Worm (Caenorhabditis elegans) whole organism, early embryonic: ENCODE data around the gene rbm-22.

Experiments
- B0310.2 ChIP-seq: sonication (generic microtip); optimal IDR thresholded peaks from 2 replicates; lab custom pipeline; 2016; ENCODE audit warnings: mild to moderate bottlenecking, missing genetic modification characterization, missing compliant biosample characterization
- F13C5.2 ChIP-seq: sonication (generic microtip); optimal IDR thresholded peaks from 2 replicates; lab custom pipeline; 2017; ENCODE audit warnings: mild to moderate bottlenecking, missing genetic modification characterization, inconsistent platforms, missing compliant biosample characterization
- aly-1 ChIP-seq: sonication (generic microtip); optimal IDR thresholded peaks from 2 replicates; lab custom pipeline; 2016; ENCODE audit warnings: missing genetic modification characterization, missing compliant biosample characterization
- ama-1 ChIP-seq: fragments of 150-350 bp; optimal IDR thresholded peaks from 2 replicates; lab custom pipeline; 2014
- ceh-13 ChIP-seq: fragments of 200-800 bp; sonication (Bioruptor generic); optimal IDR thresholded peaks from 2 replicates; lab custom pipeline; 2018; ENCODE audit warnings: mild to moderate bottlenecking, missing genetic modification characterization, missing compliant biosample characterization
- ceh-36 ChIP-seq: sonication (generic microtip); optimal IDR thresholded peaks from 2 replicates; lab custom pipeline; 2016; ENCODE audit warnings: missing genetic modification characterization, inconsistent platforms, missing compliant biosample characterization
- ets-7 ChIP-seq: sonication (generic microtip); optimal IDR thresholded peaks from 2 replicates; lab custom pipeline; 2016; ENCODE audit warnings: missing genotype, missing genetic modification characterization, missing compliant biosample characterization
- flt-1 ChIP-seq: fragments of 200-800 bp; sonication (Bioruptor generic); IDR thresholded peaks from 2 replicates; pipeline ENCODE4 v1.3.6; 2022; ENCODE audit warnings: missing genetic modification characterization, missing compliant biosample characterization
- hmbx-1 ChIP-seq: sonication (generic microtip); optimal IDR thresholded peaks from 2 replicates; lab custom pipeline; 2016; ENCODE audit warnings: mild to moderate bottlenecking, missing genetic modification characterization, missing compliant biosample characterization
- hmg-4 ChIP-seq: fragments of 200-800 bp; sonication (Bioruptor generic); optimal IDR thresholded peaks from 2 replicates; lab custom pipeline; 2018; ENCODE audit warnings: mild to moderate bottlenecking, missing genetic modification characterization, missing compliant biosample characterization
- hnd-1 ChIP-seq: sonication (generic microtip); optimal IDR thresholded peaks from 2 replicates; lab custom pipeline; 2016; ENCODE audit warnings: missing genetic modification characterization, missing compliant biosample characterization
- pes-1 ChIP-seq: fragments of 200-800 bp; sonication (Bioruptor generic); IDR thresholded peaks from 2 replicates; pipeline ENCODE4 v1.3.6; 2022; ENCODE audit warnings: missing genetic modification reagents, missing genetic modification characterization, missing compliant biosample characterization
- scrt-1 ChIP-seq: fragments of 200-800 bp; sonication (Bioruptor generic); IDR thresholded peaks from 2 replicates; pipeline ENCODE4 v1.3.6; 2022; ENCODE audit warnings: missing genetic modification characterization, missing compliant biosample characterization
- sea-1 ChIP-seq: fragments of 200-800 bp; sonication (Bioruptor generic); conservative IDR thresholded peaks from 2 replicates; pipeline ENCODE4 v1.3.6; 2022; ENCODE audit warnings: missing genetic modification characterization, missing compliant biosample characterization
- tbx-11 ChIP-seq: fragments of 200-800 bp; sonication (Bioruptor generic); IDR thresholded peaks from 2 replicates; pipeline ENCODE4 v1.3.6; 2022; ENCODE audit warnings: missing genetic modification characterization, missing compliant biosample characterization
- tbx-37 ChIP-seq: fragments of 200-800 bp; sonication (Bioruptor generic); conservative IDR thresholded peaks from 2 replicates; pipeline ENCODE4 v1.3.6; 2022; ENCODE audit warnings: missing genetic modification reagents, missing genetic modification characterization, missing compliant biosample characterization
- tra-4 ChIP-seq: sonication (generic microtip); optimal IDR thresholded peaks from 2 replicates; lab custom pipeline; 2017; ENCODE audit warnings: missing genetic modification characterization, missing compliant biosample characterization

Gene rbm-22

DNA sequence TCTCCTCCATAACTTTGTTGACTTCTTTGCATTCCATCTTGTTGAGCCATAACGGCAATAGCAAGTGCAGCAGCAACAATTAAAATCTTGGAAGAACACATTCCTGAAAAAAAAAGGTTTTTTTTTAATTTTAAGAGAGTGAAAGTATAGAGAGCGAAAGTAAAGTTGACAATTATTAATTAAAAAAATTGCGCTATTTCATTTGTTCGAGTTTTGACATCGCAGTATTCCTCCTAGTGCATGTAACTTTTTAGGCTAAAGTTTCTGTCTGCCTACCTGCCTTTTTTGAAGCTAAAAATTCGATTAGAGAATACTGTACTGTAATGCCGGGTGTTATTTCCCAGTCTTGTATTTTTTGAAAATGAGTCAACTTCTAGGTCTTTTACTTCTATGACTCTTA lies 30.8 kb downstream of the rbm-22 start, which contains the start of gene srlf-12:
Gene srlf-12, minus strand, starts transcription at position 101 of the 400 bp plus-strand sequence.
- TF ChIP-seq scrt-1 (GFP tag; lab: Robert Waterston, UW) (no peak), B0310.2 (tag; lab: Kevin White, UChicago) (no peak), hmg-4 (GFP tag; lab: Kevin White, UChicago) (no peak), ceh-13 (GFP tag; lab: Kevin White, UChicago) (no peak), aly-1 (tag; lab: Kevin White, UChicago) (no peak), tbx-37 (GFP tag; lab: Robert Waterston, UW) (no peak), F13C5.2 (tag; lab: Kevin White, UChicago) (no peak), flt-1 (GFP tag; lab: Robert Waterston, UW) (no peak), ceh-36 (tag; lab: Kevin White, UChicago) (no peak), sea-1 (GFP tag; lab: Robert Waterston, UW) (no peak), ama-1 (lab: Kevin White, UChicago) (no peak), hnd-1 (no peak), hmbx-1 (tag; lab: Kevin White, UChicago) (no peak), tbx-11 (GFP tag; lab: Robert Waterston, UW) (no peak), pes-1 (GFP tag; lab: Robert Waterston, UW) (no peak), ets-7 (tag; lab: Kevin White, UChicago) (no peak)

ce11 chrIV:10894255-10894654 lies 33.1 kb downstream of the rbm-22 start, which contains the start of gene srlf-14:
Gene srlf-14, minus strand, starts transcription at chrIV:10894355.
- no peak for TF ChIP-seq ama-1 (lab: Kevin White, UChicago)
- TF ChIP-seq sea-1 (GFP tag; lab: Robert Waterston, UW) = no peak
- no peak for TF ChIP-seq hnd-1
- TF ChIP-seq hmg-4 (GFP tag; lab: Kevin White, UChicago) = no peak
- no peak for TF ChIP-seq tbx-11 (GFP tag; lab: Robert Waterston, UW)
- no peak for TF ChIP-seq scrt-1 (GFP tag; lab: Robert Waterston, UW)
- no peak for TF ChIP-seq tra-4
- TF ChIP-seq hmbx-1 (tag; lab: Kevin White, UChicago) = no peak
- no peak for TF ChIP-seq aly-1 (tag; lab: Kevin White, UChicago)
- no peak for TF ChIP-seq tbx-37 (GFP tag; lab: Robert Waterston, UW)
- no peak for TF ChIP-seq flt-1 (GFP tag; lab: Robert Waterston, UW)
- no peak for TF ChIP-seq pes-1 (GFP tag; lab: Robert Waterston, UW)

DNA sequence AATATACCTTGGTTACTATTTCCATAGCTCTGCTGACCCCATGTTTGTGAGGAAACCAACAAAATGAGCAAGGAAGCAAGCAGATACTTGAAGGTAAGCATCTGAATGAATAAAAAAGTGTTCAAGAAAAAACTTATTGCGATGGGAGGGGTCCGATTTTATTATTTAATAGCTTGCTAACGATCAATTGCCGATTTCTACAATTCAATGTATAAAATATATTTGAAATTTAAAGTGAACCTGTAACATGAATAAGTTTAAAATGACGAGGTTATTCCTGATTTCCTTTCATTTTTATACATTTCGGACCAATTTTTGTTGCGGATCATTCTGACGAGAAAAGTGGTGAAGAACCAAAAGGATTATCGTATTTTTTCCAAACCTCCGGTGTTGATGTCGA lies 35.3 kb downstream of the rbm-22 start, which contains the start of gene srlf-13:
Gene srlf-13, minus strand, starts transcription at position 101 of the 400 bp plus-strand sequence.
- TF ChIP-seq ceh-36 (tag; lab: Kevin White, UChicago) (no peak), sea-1 (GFP tag; lab: Robert Waterston, UW) (no peak), B0310.2 (tag; lab: Kevin White, UChicago) (no peak), ets-7 (tag; lab: Kevin White, UChicago) (no peak), F13C5.2 (tag; lab: Kevin White, UChicago) (no peak), hmbx-1 (tag; lab: Kevin White, UChicago) (no peak), tbx-37 (GFP tag; lab: Robert Waterston, UW) (no peak), hmg-4 (GFP tag; lab: Kevin White, UChicago) (no peak), aly-1 (tag; lab: Kevin White, UChicago) (no peak), ceh-13 (GFP tag; lab: Kevin White, UChicago) (no peak)

DNA sequence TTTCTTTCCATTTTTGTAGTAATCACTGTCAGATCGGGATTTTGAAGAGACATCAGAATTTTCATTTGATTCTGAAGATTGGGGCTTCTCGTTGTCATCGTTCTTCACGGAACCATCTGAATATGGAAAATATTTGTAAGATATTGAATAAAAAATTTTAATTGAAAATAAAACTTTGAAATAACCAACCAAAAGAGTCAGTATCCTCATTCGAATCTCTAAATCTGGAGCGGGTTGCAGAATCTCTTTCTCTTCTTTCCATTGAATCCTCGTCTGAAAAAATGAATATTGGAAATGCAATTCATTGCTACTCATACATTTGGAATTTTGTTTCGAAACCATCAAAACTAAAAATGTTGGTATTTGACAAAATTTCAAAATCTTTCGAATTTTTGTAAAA lies 37.0 kb downstream of the rbm-22 start:
- TF ChIP-seq flt-1 (GFP tag; lab: Robert Waterston, UW) = no peak
- no peak for TF ChIP-seq ceh-13 (GFP tag; lab: Kevin White, UChicago)
- TF ChIP-seq tbx-37 (GFP tag; lab: Robert Waterston, UW) = no peak
- no peak for TF ChIP-seq aly-1 (tag; lab: Kevin White, UChicago)
- no peak for TF ChIP-seq scrt-1 (GFP tag; lab: Robert Waterston, UW)
- TF ChIP-seq ceh-36 (tag; lab: Kevin White, UChicago) = no peak
- no peak for TF ChIP-seq sea-1 (GFP tag; lab: Robert Waterston, UW)
- no peak for TF ChIP-seq F13C5.2 (tag; lab: Kevin White, UChicago)
- no peak for TF ChIP-seq tbx-11 (GFP tag; lab: Robert Waterston, UW)
- no peak for TF ChIP-seq tra-4
- TF ChIP-seq ets-7 (tag; lab: Kevin White, UChicago) = no peak

DNA sequence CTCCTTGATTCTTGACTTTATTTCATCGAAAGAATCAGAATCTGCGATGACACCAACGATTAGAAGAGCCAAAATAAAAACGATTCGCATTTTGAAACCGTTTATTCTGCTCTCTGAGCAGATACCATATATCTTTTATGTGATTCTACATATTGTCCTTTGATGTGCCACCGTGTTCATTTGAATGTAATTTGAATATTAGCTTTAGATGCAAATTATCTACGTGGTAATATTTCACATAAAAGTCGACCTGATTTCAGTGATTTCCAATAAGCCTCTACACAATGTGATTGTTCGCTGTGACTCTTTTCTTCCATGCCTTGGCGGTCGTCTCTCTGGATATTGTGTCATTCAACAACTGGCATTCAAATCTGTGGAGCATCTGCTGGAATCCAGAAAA lies 37.9 kb downstream of the rbm-22 start, which contains the start of the genes F13E9.9 and F13E9.19:
Gene F13E9.9, minus strand, starts transcription at position 101 of the 400 bp plus-strand sequence.
Gene F13E9.19, plus strand, starts transcription at position 316 of the 400 bp plus-strand sequence.
- TF ChIP-seq tbx-37 (GFP tag; lab: Robert Waterston, UW) = no peak
- no peak for TF ChIP-seq tra-4
- TF ChIP-seq F13C5.2 (tag; lab: Kevin White, UChicago) = no peak
- TF ChIP-seq ceh-36 (tag; lab: Kevin White, UChicago) = no peak
- TF ChIP-seq pes-1 (GFP tag; lab: Robert Waterston, UW) = no peak
- no peak for TF ChIP-seq hmg-4 (GFP tag; lab: Kevin White, UChicago)
- no peak for TF ChIP-seq sea-1 (GFP tag; lab: Robert Waterston, UW)
- TF ChIP-seq flt-1 (GFP tag; lab: Robert Waterston, UW) = no peak

DNA sequence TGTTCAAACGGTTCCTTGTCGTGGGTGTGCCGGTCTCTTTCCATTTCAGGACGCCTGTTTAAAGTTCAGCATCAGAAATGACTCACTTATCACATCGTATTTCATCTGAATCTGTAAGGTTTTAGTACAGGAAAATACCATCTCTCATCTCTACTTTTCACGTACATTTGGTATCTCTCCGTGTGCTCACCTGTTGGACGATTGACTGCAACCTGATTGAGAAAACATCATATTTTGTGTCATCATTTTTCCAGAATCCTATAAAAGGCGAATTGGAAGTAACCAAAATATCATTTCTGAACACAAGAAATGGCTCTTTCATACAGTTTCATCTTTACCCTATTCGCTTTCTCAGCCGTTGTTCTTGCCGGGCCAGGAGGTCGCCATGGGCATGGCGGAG lies 38.9 kb downstream of the rbm-22 start, which contains the start of gene srlf-30:
Gene srlf-30, plus strand, starts transcription at position 301 of the 400 bp plus-strand sequence.
- TF ChIP-seq F13C5.2 (tag; lab: Kevin White, UChicago) (no peak), hnd-1 (no peak), tra-4 (no peak), hmbx-1 (tag; lab: Kevin White, UChicago) (no peak), B0310.2 (tag; lab: Kevin White, UChicago) (no peak), ets-7 (tag; lab: Kevin White, UChicago) (no peak), hmg-4 (GFP tag; lab: Kevin White, UChicago) (no peak), ceh-13 (GFP tag; lab: Kevin White, UChicago) (no peak)

ce11 chrIV:10902476-10902875 lies 41.3 kb downstream of the rbm-22 start:
- TF ChIP-seq hnd-1 (no peak), tbx-37 (GFP tag; lab: Robert Waterston, UW) (no peak), sea-1 (GFP tag; lab: Robert Waterston, UW) (no peak), F13C5.2 (tag; lab: Kevin White, UChicago) (no peak), tra-4 (no peak), scrt-1 (GFP tag; lab: Robert Waterston, UW) (no peak), aly-1 (tag; lab: Kevin White, UChicago) (no peak), hmbx-1 (tag; lab: Kevin White, UChicago) (no peak), ets-7 (tag; lab: Kevin White, UChicago) (no peak), tbx-11 (GFP tag; lab: Robert Waterston, UW) (no peak), ceh-13 (GFP tag; lab: Kevin White, UChicago) (no peak), hmg-4 (GFP tag; lab: Kevin White, UChicago) (no peak), B0310.2 (tag; lab: Kevin White, UChicago) (no peak), ceh-36 (tag; lab: Kevin White, UChicago) (no peak), ama-1 (lab: Kevin White, UChicago) (no peak)
